Worm (Caenorhabditis elegans) whole organism, L1 larva: Measurements from ENCODE around the gene eat-3.

ENCODE experiments used
- ceh-90 ChIP-seq: sonication (generic microtip); optimal IDR thresholded peaks from 2 replicates; lab custom pipeline; 2016; ENCODE audit warnings: missing genetic modification characterization, missing compliant biosample characterization
- egl-27 ChIP-seq, 2 experiments: fragments of 150-350 bp in 1 of 2; sonication (generic microtip); optimal IDR thresholded peaks; 3 replicates each; lab custom pipeline; 2017 to 2018; ENCODE audit warnings: missing biosample characterization in 2 of 2, missing genetic modification characterization in 2 of 2, missing genetic modification reagents in 2 of 2
- mdl-1 ChIP-seq, 2 experiments: fragments of 150-350 bp; optimal IDR thresholded peaks; 2 replicates each; lab custom pipeline; 2014 to 2017; ENCODE audit warnings: missing biosample characterization in 2 of 2, missing genetic modification characterization in 2 of 2, inconsistent platforms in 1 of 2
- nhr-76 ChIP-seq: sonication (generic microtip); optimal IDR thresholded peaks from 2 replicates; lab custom pipeline; 2017; ENCODE audit warnings: missing biosample characterization, missing genetic modification characterization
- snpc-4 ChIP-seq: fragments of 150-350 bp; optimal IDR thresholded peaks from 2 replicates; lab custom pipeline; 2014; ENCODE audit warnings: missing biosample characterization, missing genetic modification characterization
- unc-62 ChIP-seq: fragments of 150-350 bp; optimal IDR thresholded peaks from 2 replicates; lab custom pipeline; 2014; ENCODE audit warnings: missing biosample characterization, missing genetic modification reagents, missing genetic modification characterization
- ztf-4 ChIP-seq: fragments of 150-350 bp; optimal IDR thresholded peaks from 2 replicates; lab custom pipeline; 2014; ENCODE audit warnings: missing biosample characterization, missing genetic modification characterization

DNA sequence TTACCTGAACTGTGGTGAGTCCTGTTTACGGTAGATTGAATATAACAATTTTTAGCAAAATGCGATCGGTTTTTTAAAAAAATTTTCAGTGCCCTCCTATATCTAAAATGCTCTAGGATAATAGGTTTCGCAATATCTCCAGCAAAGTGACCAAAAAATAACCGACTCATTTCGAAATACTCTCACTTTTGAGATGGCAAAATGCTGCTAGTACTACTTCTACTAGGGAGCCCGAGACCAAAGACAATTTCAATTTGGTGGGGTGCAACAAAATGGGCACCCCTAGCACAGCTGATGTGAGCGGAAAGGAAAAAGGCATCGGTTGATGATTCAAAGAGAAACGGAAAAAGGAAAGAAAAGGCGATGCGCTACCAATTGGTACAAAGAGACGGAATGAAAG is 21.1 kb upstream of the eat-3 start:
- TF ChIP-seq egl-27 (tag; optimal IDR thresholded peaks at IDR 0.05; lab: Kevin White, UChicago) = no peak
- TF ChIP-seq mdl-1 (tag; optimal IDR thresholded peaks at IDR 0.05; lab: Kevin White, UChicago) = no peak
- no peak for TF ChIP-seq unc-62 (GFP tag; lab: Kevin White, UChicago)
- TF ChIP-seq ceh-90 (tag; lab: Kevin White, UChicago) = no peak
- TF ChIP-seq nhr-76 (tag; lab: Kevin White, UChicago) = no peak
- TF ChIP-seq ztf-4 = no peak
- TF ChIP-seq snpc-4 = no peak
